Worm (Caenorhabditis elegans) whole organism, early embryonic: Measurements from ENCODE around the gene M03F8.1.

Source experiments
- B0310.2 ChIP-seq: sonication (generic microtip); optimal IDR thresholded peaks from 2 replicates; lab custom pipeline; 2016; ENCODE audit warnings: mild to moderate bottlenecking, missing genetic modification characterization, missing compliant biosample characterization
- F13C5.2 ChIP-seq: sonication (generic microtip); optimal IDR thresholded peaks from 2 replicates; lab custom pipeline; 2017; ENCODE audit warnings: mild to moderate bottlenecking, missing genetic modification characterization, inconsistent platforms, missing compliant biosample characterization
- aly-1 ChIP-seq: sonication (generic microtip); optimal IDR thresholded peaks from 2 replicates; lab custom pipeline; 2016; ENCODE audit warnings: missing genetic modification characterization, missing compliant biosample characterization
- ama-1 ChIP-seq: fragments of 150-350 bp; optimal IDR thresholded peaks from 2 replicates; lab custom pipeline; 2014
- ceh-13 ChIP-seq: fragments of 200-800 bp; sonication (Bioruptor generic); optimal IDR thresholded peaks from 2 replicates; lab custom pipeline; 2018; ENCODE audit warnings: mild to moderate bottlenecking, missing genetic modification characterization, missing compliant biosample characterization
- ceh-36 ChIP-seq: sonication (generic microtip); optimal IDR thresholded peaks from 2 replicates; lab custom pipeline; 2016; ENCODE audit warnings: missing genetic modification characterization, inconsistent platforms, missing compliant biosample characterization
- ets-7 ChIP-seq: sonication (generic microtip); optimal IDR thresholded peaks from 2 replicates; lab custom pipeline; 2016; ENCODE audit warnings: missing genotype, missing genetic modification characterization, missing compliant biosample characterization
- flt-1 ChIP-seq: fragments of 200-800 bp; sonication (Bioruptor generic); IDR thresholded peaks from 2 replicates; pipeline ENCODE4 v1.3.6; 2022; ENCODE audit warnings: missing genetic modification characterization, missing compliant biosample characterization
- hmbx-1 ChIP-seq: sonication (generic microtip); optimal IDR thresholded peaks from 2 replicates; lab custom pipeline; 2016; ENCODE audit warnings: mild to moderate bottlenecking, missing genetic modification characterization, missing compliant biosample characterization
- hmg-4 ChIP-seq: fragments of 200-800 bp; sonication (Bioruptor generic); optimal IDR thresholded peaks from 2 replicates; lab custom pipeline; 2018; ENCODE audit warnings: mild to moderate bottlenecking, missing genetic modification characterization, missing compliant biosample characterization
- hnd-1 ChIP-seq: sonication (generic microtip); optimal IDR thresholded peaks from 2 replicates; lab custom pipeline; 2016; ENCODE audit warnings: missing genetic modification characterization, missing compliant biosample characterization
- pes-1 ChIP-seq: fragments of 200-800 bp; sonication (Bioruptor generic); IDR thresholded peaks from 2 replicates; pipeline ENCODE4 v1.3.6; 2022; ENCODE audit warnings: missing genetic modification reagents, missing genetic modification characterization, missing compliant biosample characterization
- scrt-1 ChIP-seq: fragments of 200-800 bp; sonication (Bioruptor generic); IDR thresholded peaks from 2 replicates; pipeline ENCODE4 v1.3.6; 2022; ENCODE audit warnings: missing genetic modification characterization, missing compliant biosample characterization
- sea-1 ChIP-seq: fragments of 200-800 bp; sonication (Bioruptor generic); conservative IDR thresholded peaks from 2 replicates; pipeline ENCODE4 v1.3.6; 2022; ENCODE audit warnings: missing genetic modification characterization, missing compliant biosample characterization
- tbx-11 ChIP-seq: fragments of 200-800 bp; sonication (Bioruptor generic); IDR thresholded peaks from 2 replicates; pipeline ENCODE4 v1.3.6; 2022; ENCODE audit warnings: missing genetic modification characterization, missing compliant biosample characterization
- tbx-37 ChIP-seq: fragments of 200-800 bp; sonication (Bioruptor generic); conservative IDR thresholded peaks from 2 replicates; pipeline ENCODE4 v1.3.6; 2022; ENCODE audit warnings: missing genetic modification reagents, missing genetic modification characterization, missing compliant biosample characterization
- tra-4 ChIP-seq: sonication (generic microtip); optimal IDR thresholded peaks from 2 replicates; lab custom pipeline; 2017; ENCODE audit warnings: missing genetic modification characterization, missing compliant biosample characterization

M03F8.1 gene

DNA sequence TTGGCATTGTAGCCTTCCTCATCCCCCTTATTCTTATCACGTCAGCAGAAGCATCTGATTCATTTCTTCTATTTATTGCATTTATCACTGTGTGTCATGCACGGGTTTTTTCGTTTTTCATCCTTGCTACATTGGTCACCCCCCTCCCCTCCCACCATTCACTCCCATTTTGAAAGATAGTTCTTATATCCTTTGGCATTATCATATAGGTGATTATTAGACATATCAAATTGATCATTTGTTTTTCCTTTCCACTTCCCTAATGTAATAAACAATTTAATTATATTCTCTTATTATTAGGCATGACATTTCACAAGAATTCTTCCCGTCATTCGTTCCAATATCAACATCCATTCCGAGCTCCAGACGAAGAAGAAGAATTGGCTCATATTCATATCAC is at the start of gene M03F8.1:
Gene M03F8.1, plus strand, starts transcription at position 301 of the 400 bp plus-strand sequence.
- TF ChIP-seq hnd-1 (tag; lab: Kevin White, UChicago) (no peak), hmbx-1 (no peak), tbx-37 (GFP tag; lab: Robert Waterston, UW) (no peak)

DNA sequence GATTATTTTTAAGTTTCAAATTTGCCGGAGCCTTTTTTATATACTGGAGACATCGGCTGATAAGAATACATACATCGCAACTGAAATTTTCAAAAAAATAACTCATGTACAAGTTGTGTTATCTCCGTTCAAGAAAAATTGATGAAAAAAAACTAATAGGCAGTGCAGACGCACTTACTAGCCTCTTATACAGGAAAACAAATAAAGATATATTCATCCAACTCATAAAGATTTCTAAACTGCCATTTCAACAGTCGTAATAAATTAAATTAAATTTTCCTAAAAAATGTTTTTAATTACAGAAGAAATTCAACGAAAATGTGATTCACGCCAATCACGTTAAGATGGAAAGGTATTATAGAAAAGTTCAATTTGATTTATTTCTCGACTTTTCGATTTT is 49.4 kb upstream of the M03F8.1 start, which contains the start of gene C04E6.5:
Gene C04E6.5, plus strand, starts transcription at position 301 of the 400 bp plus-strand sequence.
- no peak for TF ChIP-seq pes-1 (GFP tag; lab: Robert Waterston, UW)
- no peak for TF ChIP-seq tbx-11 (GFP tag; lab: Robert Waterston, UW)
- no peak for TF ChIP-seq tra-4 (tag; lab: Kevin White, UChicago)
- no peak for TF ChIP-seq ceh-36 (tag; lab: Kevin White, UChicago)
- no peak for TF ChIP-seq sea-1 (GFP tag; lab: Robert Waterston, UW)
- TF ChIP-seq B0310.2 = no peak
- TF ChIP-seq ceh-13 = no peak
- no peak for TF ChIP-seq tbx-37 (GFP tag; lab: Robert Waterston, UW)
- TF ChIP-seq ets-7 (tag; lab: Kevin White, UChicago) = no peak
- TF ChIP-seq hmg-4 (GFP tag; lab: Kevin White, UChicago) = no peak
- TF ChIP-seq scrt-1 (GFP tag; lab: Robert Waterston, UW) = no peak
- TF ChIP-seq aly-1 (tag; lab: Kevin White, UChicago) = no peak
- no peak for TF ChIP-seq flt-1 (GFP tag; lab: Robert Waterston, UW)
- no peak for TF ChIP-seq hmbx-1
- no peak for TF ChIP-seq F13C5.2 (tag; lab: Kevin White, UChicago)
- TF ChIP-seq ama-1 (lab: Kevin White, UChicago) = no peak
- TF ChIP-seq hnd-1 (tag; lab: Kevin White, UChicago) = no peak

DNA sequence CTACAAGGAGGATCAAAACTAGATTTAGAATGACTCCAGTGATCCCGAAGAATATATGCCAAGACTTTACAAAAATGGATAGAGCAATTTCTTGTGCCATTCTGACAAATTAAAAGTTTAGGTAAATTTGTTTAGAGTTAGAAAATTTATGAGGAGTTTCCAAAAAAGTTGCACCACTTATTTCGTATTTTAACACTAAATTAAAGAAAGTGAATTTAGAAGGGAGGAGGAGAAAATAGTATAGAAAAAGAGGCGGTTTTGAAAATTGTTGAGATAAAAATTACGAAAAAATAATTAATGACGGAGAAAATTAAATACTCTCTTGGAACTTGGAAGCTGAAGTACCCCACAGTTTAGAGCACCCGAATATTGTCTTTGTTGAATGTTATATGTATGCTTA is 45.0 kb upstream of the M03F8.1 start, which contains the start of gene srd-15:
Gene srd-15, minus strand, starts transcription at position 101 of the 400 bp plus-strand sequence.
- TF ChIP-seq tbx-11 (GFP tag; lab: Robert Waterston, UW) = no peak
- no peak for TF ChIP-seq scrt-1 (GFP tag; lab: Robert Waterston, UW)
- TF ChIP-seq flt-1 (GFP tag; lab: Robert Waterston, UW) = no peak
- no peak for TF ChIP-seq ama-1 (lab: Kevin White, UChicago)
- no peak for TF ChIP-seq hmg-4 (GFP tag; lab: Kevin White, UChicago)
- TF ChIP-seq tbx-37 (GFP tag; lab: Robert Waterston, UW) = no peak
- TF ChIP-seq F13C5.2 (tag; lab: Kevin White, UChicago) = no peak
- no peak for TF ChIP-seq hnd-1 (tag; lab: Kevin White, UChicago)
- TF ChIP-seq ceh-13 = no peak
- TF ChIP-seq hmbx-1 = no peak
- TF ChIP-seq pes-1 (GFP tag; lab: Robert Waterston, UW) = no peak

DNA sequence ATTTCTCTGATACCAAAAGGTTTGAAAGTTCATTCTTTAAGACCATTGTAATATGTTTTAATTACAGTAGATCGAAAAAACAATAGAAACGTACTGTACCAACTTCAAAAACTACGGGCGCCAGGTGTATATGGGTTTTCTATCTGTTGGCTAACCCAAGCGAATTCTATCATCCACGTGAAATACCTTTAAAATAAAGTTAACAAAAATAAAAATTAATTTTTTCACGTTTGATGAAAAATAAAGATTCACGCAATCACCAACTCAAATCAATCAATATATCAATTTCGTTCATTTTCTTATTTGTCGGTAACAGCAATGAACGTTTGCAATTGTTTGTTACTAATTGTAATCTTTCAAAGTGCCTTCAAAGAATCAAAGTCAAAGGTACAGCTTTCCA is 44.1 kb upstream of the M03F8.1 start, which contains the start of gene C04E6.4:
Gene C04E6.4, plus strand, starts transcription at position 301 of the 400 bp plus-strand sequence.
- TF ChIP-seq sea-1 (GFP tag; lab: Robert Waterston, UW) (no peak), scrt-1 (GFP tag; lab: Robert Waterston, UW) (no peak)

DNA sequence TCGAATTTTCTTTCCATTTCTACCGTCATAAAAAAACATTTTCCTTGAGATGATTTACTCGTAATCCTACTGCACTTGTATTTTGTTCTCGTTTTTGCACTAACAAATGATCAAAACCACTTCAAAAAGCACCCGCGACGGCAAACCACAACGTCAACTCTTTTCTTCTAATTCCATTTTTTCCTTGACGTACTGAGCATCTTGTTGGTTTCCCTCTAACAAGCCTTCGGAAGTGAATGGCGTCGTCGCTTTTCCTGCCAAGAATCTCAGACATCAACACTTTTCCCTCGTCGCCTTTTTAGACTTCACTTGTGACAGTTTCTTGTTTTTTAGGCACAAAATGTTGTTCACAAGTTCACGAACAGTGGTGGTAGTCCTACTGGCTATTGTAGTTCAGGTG is 38.8 kb upstream of the M03F8.1 start, which contains the start of gene C04E6.13:
Gene C04E6.13, plus strand, starts transcription at position 301 of the 400 bp plus-strand sequence.
- no peak for TF ChIP-seq ceh-36 (tag; lab: Kevin White, UChicago)

DNA sequence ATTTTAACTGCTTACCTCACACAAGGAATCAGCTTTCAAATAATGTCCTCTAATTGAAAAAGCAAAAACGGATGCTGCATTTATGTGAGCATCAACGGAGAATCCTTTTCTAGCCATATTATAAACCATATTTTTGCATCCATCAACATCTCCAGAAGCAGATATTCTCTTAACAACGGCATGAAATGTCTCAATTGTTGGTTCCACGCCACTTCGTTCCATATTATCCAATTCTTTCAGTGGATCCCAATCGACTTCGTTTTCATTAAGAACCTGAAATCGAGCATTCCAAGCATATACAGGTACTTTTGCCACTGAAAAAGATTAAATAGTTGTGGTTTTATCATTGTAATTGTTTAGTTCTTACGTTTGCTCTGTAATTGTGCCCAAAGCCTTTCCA is 34.4 kb upstream of the M03F8.1 start:
- TF ChIP-seq sea-1 (GFP tag; lab: Robert Waterston, UW) = no peak
- no peak for TF ChIP-seq ceh-13
- no peak for TF ChIP-seq hmg-4 (GFP tag; lab: Kevin White, UChicago)
- no peak for TF ChIP-seq hmbx-1
- no peak for TF ChIP-seq tbx-11 (GFP tag; lab: Robert Waterston, UW)
- no peak for TF ChIP-seq hnd-1 (tag; lab: Kevin White, UChicago)
- TF ChIP-seq ama-1 (lab: Kevin White, UChicago) = no peak
- no peak for TF ChIP-seq F13C5.2 (tag; lab: Kevin White, UChicago)
- no peak for TF ChIP-seq tbx-37 (GFP tag; lab: Robert Waterston, UW)
- TF ChIP-seq scrt-1 (GFP tag; lab: Robert Waterston, UW) = no peak
- no peak for TF ChIP-seq ceh-36 (tag; lab: Kevin White, UChicago)
- TF ChIP-seq pes-1 (GFP tag; lab: Robert Waterston, UW) = no peak
- TF ChIP-seq ets-7 (tag; lab: Kevin White, UChicago) = no peak
- no peak for TF ChIP-seq aly-1 (tag; lab: Kevin White, UChicago)
- TF ChIP-seq B0310.2 = no peak
- TF ChIP-seq tra-4 (tag; lab: Kevin White, UChicago) = no peak
- TF ChIP-seq flt-1 (GFP tag; lab: Robert Waterston, UW) = no peak

DNA sequence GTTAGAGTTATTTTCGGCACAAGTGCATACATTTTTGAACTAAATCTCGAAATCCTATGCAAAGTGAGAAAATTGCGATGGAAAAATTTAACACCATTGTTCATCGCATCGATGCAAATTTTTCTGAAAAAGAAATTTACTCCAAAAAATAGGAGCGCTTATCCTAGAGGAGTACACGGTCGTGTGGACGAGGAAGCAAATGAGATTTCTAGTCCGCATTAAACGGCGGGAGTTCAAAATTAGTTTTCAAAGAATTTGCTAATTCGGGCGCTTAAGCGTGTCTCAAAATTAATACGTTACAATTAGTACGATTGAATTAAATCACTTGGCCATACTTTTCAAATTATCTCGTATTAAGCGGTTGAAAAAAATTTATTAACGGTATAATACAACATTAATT is 33.5 kb upstream of the M03F8.1 start, which contains the start of gene lrpr-1:
Gene lrpr-1, minus strand, starts transcription at position 185 of the 400 bp plus-strand sequence.
- TF ChIP-seq hnd-1 (tag; lab: Kevin White, UChicago) = no peak
- TF ChIP-seq tbx-37 (GFP tag; lab: Robert Waterston, UW) = peak; percentile 88
- no peak for TF ChIP-seq scrt-1 (GFP tag; lab: Robert Waterston, UW)
- TF ChIP-seq ceh-13 = no peak
- TF ChIP-seq tra-4 (tag; lab: Kevin White, UChicago) = no peak
- TF ChIP-seq flt-1 (GFP tag; lab: Robert Waterston, UW) = peak; percentile 50; the same call in 1 of the 2 replicates
- no peak for TF ChIP-seq aly-1 (tag; lab: Kevin White, UChicago)
- no peak for TF ChIP-seq B0310.2
- TF ChIP-seq ets-7 (tag; lab: Kevin White, UChicago) = no peak

DNA sequence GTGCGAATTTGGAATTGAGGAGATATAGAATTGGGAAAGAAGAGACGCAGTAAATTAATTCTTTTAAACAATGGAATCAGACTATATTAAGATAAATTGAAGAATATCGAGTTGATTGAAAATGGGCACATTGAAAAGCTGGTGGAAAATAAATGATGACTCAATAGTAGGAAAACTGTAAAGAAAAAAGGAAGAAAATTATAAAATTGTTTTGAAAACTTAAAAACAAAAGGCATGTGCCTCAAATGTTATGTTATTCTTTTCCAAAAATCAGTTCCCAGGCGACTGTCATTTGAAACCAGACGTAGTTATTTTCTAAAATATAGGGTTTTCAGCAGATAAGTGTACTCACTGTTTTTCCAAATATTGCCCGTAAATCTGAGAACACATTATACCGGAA is 31.3 kb upstream of the M03F8.1 start, which contains the start of gene C04E6.12:
Gene C04E6.12, minus strand, starts transcription at position 101 of the 400 bp plus-strand sequence.
- TF ChIP-seq ama-1 (lab: Kevin White, UChicago) = no peak
- TF ChIP-seq F13C5.2 (tag; lab: Kevin White, UChicago) = no peak
- TF ChIP-seq tbx-11 (GFP tag; lab: Robert Waterston, UW) = no peak
- no peak for TF ChIP-seq B0310.2
- TF ChIP-seq sea-1 (GFP tag; lab: Robert Waterston, UW) = no peak
- no peak for TF ChIP-seq pes-1 (GFP tag; lab: Robert Waterston, UW)
- no peak for TF ChIP-seq ceh-36 (tag; lab: Kevin White, UChicago)
- no peak for TF ChIP-seq ceh-13
- no peak for TF ChIP-seq hmbx-1
- no peak for TF ChIP-seq hnd-1 (tag; lab: Kevin White, UChicago)
- TF ChIP-seq hmg-4 (GFP tag; lab: Kevin White, UChicago) = no peak
- TF ChIP-seq aly-1 (tag; lab: Kevin White, UChicago) = no peak
- TF ChIP-seq tbx-37 (GFP tag; lab: Robert Waterston, UW) = no peak
- no peak for TF ChIP-seq scrt-1 (GFP tag; lab: Robert Waterston, UW)
- TF ChIP-seq tra-4 (tag; lab: Kevin White, UChicago) = no peak
- no peak for TF ChIP-seq flt-1 (GFP tag; lab: Robert Waterston, UW)
